Fruit fly (Drosophila melanogaster): Measurements from ENCODE around the gene RPA1.

Gene RPA1

DNA sequence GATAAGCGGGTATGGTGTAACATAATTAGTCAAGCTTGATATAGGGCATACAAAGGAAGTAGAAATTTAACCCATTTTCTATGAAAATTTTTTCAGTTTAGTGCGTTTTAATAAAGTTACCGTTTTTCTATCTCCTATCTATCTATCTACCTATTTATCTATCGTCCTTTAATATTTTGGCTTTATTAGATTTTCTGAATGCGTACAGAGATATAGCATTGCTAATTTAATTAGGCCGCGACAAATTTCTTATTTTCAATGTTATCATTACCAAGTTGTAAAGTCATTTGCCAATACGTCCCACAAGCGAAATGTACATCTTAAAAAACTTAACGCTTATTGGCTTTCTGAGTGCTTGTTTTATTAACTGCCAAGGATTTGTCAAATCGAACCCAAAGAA lies 16.1 kb downstream of the RPA1 start, which contains the start of gene CG15864:
Gene CG15864 (plus strand): TSS at position 301 of the 400 bp plus-strand sequence.
- no peak for TF ChIP-seq CG8478 (optimal IDR thresholded peaks at IDR 0.05)
- no peak for TF ChIP-seq CTCF (optimal IDR thresholded peaks at IDR 0.05)

DNA sequence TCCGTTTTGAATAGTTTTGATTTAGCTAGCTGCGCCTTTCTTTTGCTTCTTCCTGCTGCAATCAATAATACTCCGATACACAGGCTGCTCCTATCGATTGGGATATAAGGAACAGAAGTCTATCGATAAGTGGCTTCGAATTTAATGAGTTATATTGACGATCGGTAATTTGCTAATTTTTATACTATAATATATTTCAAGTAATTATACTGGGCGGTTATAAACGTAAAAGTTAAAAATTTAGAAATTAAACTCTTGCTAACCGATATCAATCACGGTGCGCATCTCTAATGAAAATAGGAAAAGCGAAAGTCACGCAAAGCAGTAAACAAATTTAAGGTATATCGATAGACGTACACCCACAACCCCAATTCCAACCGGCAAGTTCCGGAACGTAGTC lies 20.5 kb downstream of the RPA1 start, which contains the start of the genes CG9636, CG18749 and CG33722:
Gene CG9636 (minus strand): TSS at position 73 of the 400 bp plus-strand sequence.
Gene CG18749 (plus strand): TSS at position 336 of the 400 bp plus-strand sequence.
Gene CG33722 (plus strand): TSS at position 336 of the 400 bp plus-strand sequence.
- TF ChIP-seq CTCF (optimal IDR thresholded peaks at IDR 0.05) (no peak), CG8478 (optimal IDR thresholded peaks at IDR 0.05) (no peak)

DNA sequence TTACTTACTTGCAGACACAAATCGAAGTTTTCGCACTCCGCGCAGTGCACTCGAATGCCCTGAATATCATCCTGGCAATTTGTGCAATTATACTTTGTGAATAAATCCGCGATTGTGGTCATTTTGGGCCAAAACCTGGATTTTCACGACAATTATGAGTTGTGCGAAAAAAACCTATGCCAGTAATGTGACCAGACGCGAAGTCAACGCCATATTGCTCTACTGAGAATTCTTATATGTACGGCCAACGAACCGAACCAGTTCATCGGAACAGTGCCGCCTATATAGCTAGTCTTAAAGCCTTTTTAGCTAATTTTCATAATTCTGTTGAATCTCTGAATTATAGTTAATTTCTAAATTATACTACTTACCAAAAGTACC lies 24.0 kb downstream of the RPA1 start, which contains the start of gene Ada2b:
Gene Ada2b (minus strand): TSS at position 214 of the 381 bp plus-strand sequence.
- TF ChIP-seq CG8478 (optimal IDR thresholded peaks at IDR 0.05) (no peak), CTCF (optimal IDR thresholded peaks at IDR 0.05) (peak in 1 of 2 experiments; percentile 27)

DNA sequence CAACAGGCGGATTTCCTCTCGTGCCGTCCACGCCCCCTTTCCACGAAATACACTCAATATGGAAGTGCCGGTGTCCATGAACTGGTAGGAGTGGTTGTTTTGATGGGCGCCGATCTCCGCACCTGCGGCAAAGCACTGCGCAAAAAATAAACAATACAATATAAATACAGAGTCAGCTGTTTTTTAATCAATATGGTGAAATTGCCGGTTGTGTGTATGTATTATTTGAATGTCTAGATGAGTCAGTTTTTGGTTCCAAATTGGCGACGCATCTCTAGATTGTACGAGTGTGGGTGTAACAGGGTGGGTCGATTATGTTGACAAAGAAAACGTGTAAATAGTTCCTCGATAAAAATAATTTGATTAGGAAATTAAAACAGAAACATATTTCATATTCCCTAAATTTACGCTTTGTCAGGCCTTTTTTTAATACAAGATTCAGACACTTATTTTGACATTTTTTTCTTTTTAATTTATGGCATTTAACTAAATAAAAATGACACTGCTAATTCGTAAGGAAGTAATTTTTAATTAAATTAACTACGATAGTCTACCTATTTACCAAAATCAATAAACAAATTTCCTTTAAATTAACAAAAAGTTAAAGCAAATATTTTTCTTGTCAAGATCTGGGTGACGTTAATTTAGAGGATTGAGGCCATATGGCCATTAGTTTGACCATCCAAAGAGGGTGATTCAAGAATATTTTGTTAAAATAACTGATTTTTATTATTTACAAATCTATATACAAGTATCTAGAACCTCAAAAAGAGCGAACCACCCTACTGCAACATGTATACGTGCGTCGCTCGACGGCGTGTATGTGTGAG lies 24.6 kb downstream of the RPA1 start:
- TF ChIP-seq CTCF (optimal IDR thresholded peaks at IDR 0.05) (no peak), CG8478 (optimal IDR thresholded peaks at IDR 0.05) (no peak)

DNA sequence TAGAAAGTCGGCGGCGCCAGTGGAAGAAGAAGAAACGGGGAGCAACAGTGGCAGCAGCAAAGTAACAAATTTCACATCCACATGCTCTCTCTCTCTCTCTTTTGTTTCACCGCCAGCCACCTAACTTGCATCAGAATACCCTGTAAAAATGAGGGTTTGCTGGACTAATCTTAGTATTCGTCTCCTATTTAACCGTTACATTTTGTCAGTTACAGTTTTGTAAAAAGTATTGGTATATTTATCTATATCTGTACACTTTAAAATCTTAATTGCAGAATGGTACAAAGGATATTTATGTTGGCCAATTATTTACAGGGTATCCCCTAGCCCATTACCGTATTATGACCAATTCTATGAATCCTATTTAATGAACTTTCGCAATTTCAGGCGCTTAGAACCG lies 30.4 kb downstream of the RPA1 start:
- TF ChIP-seq CG8478 (optimal IDR thresholded peaks at IDR 0.05) (no peak), CTCF (optimal IDR thresholded peaks at IDR 0.05) (no peak)

DNA sequence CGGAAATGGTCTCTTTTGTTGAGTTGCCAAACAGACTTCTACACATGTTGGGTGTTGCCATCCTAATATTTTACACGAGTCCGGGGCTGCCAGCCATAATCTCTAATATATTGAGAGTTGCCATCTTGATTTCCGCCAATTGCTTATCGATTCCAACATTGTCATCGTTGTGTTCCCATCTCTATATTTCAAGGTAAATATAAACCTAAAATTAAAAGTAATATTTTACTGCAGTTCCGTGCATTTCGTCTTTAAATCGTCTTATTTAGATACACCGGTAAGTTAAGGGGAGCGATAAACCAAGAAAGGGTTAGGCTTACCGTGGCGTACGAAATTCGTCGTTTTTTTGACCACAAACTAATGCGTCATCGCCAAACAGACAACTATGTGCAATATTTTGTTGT lies 30.9 kb downstream of the RPA1 start, which contains the start of gene PolI:
Gene PolI (plus strand): TSS at position 138 of the 404 bp plus-strand sequence.
- no peak for TF ChIP-seq CG8478 (optimal IDR thresholded peaks at IDR 0.05)
- peak; percentile 51 to 70 for TF ChIP-seq CTCF (optimal IDR thresholded peaks at IDR 0.05)

DNA sequence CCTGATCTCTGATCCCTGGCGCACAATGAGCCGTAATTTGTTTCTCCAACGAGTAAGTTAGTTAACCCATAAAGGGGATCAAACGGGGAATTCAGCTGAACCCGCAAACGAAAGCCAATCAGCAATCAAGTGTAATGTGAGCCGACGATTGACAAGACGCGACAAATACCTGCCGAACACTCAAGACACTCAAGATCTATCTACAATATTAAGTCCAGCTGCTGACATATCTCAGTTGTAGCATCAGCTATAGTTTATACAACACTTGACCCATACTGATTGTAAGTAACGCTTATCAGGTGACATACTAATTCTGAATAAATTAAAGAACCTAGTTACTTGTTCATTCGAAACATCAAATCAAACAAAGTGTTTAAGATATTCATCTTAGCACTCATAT lies 36.9 kb downstream of the RPA1 start:
- no peak for TF ChIP-seq CTCF (optimal IDR thresholded peaks at IDR 0.05)
- no peak for TF ChIP-seq CG8478 (optimal IDR thresholded peaks at IDR 0.05)

DNA sequence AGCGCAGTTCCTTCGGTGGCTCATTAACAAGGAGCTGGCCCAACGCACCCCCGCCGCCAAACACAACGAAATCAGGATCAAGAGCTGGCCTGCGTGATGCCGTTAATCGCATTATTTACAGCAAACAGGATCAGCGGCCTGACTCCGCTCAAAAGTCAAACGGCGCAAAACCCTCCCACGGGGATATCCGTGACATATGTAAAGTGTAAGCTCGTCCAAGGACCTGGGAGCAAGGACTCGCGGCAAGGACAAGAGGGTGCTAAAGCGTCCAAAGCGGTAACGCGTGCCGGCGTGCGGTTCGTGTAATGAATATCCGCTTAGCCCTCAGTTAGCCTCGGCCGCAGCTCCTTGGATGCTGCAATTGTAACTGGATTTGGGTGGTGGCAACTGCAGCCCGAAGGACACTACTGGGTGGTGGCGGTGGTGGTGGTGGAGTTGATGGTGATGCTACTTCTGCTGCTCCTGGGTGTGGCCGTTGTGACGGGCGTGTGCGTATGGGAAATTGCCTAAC lies 38.7 kb downstream of the RPA1 start:
- TF ChIP-seq CG8478 (optimal IDR thresholded peaks at IDR 0.05) = no peak
- TF ChIP-seq CTCF (optimal IDR thresholded peaks at IDR 0.05) = no peak

DNA sequence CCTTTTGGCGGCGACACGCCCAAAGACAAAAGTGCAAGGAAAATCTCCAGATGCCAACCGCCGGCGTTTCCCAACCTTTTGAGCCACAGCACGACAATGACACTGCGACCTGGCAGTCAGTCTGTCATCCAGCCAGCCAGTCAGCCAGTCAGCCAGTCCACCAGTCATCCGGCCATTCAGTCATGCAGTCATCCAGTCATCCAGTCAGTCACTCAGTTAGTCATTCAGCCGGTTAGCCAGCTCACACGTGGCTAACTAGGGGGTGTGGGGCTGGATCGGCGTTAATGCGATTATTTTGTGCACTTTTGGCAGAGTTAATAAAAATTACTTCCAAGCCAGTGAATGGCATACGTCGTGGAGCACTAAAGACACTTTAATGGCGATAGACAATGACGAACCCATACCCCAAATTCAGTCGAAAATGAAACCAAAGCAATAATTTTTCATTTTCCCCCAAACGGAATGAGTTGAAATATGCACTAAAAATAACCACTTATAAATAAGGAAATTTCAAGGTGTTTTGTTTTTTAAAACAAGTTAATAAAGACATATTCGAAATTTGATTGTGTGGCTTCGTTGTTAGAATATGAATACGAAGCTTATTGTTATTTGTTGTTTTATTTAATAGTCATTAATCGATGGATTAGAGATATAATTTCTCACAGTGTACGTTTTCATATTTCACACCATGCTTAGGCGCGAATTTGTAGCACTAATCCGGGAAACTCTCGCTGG lies 39.4 kb downstream of the RPA1 start:
- no peak for TF ChIP-seq CG8478 (optimal IDR thresholded peaks at IDR 0.05)
- no peak for TF ChIP-seq CTCF (optimal IDR thresholded peaks at IDR 0.05)

DNA sequence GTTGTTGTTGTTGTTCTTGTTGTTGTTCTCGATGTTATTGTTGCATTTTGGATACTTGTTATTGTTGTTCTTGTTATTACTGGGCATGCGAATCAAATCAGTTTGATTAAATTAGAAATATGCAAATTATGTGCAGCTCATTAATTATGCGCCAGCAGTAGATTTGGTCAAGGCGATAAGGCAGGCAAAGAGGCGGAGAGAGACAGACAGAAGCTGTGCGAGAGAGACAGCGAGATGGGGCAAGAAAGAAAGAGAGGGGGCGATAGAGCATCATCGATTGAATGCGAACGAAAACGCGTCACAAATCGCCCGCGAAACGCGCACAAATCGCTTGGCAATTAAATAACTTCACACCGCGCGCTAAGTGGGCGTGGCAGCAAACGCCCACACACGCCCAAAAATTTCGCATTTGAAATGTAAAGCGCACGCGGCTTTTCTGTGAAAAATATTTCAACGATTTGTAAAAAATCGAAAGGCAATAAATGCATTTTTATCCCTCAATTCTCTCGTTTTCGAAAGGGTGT lies 41.1 kb downstream of the RPA1 start:
- no peak for TF ChIP-seq CG8478 (optimal IDR thresholded peaks at IDR 0.05)
- TF ChIP-seq CTCF (optimal IDR thresholded peaks at IDR 0.05) = no peak

DNA sequence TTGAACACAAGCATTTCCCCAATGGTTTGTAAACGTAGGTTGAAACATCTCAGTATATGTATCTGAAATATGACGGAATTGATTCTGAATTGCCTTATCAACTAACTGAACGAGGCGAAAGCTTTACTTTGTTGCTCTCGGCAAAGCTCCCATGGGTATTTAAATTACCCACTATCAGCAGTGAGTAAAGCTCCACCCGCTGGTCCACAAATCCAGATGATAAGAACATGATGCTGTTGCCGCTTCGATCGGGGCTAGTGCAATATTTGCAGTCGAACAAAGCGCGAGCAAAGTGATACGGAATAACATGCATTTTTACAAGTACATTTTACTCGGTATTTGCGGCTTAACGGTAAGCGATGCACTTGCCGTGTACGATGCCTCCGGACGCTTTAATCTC lies 44.4 kb downstream of the RPA1 start, which contains the start of gene CG18249:
Gene CG18249 (plus strand): TSS at position 256 of the 400 bp plus-strand sequence.
- no peak for TF ChIP-seq CG8478 (optimal IDR thresholded peaks at IDR 0.05)

DNA sequence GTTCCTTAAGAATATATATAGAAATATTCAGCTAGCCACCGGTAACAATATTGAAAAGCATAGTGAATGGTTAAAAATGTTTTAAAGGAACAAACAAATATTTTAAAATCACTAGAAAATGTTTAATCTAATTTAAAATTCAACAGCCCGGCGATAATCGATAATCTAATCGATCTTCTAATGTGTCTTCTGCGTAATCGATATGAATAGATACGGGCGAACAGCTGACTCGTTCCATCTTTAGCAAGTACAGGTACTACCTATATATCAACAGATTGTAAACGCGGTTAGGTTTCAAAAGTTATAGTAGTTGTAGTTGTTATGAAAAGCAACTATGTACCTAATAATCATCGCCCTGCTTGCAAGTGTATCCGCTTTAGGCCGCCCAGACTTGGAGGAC lies 46.5 kb downstream of the RPA1 start, which contains the start of gene CG7800:
Gene CG7800 (plus strand): TSS at position 231 of the 400 bp plus-strand sequence.
- TF ChIP-seq CG8478 (optimal IDR thresholded peaks at IDR 0.05) (no peak), CTCF (optimal IDR thresholded peaks at IDR 0.05) (no peak)

DNA sequence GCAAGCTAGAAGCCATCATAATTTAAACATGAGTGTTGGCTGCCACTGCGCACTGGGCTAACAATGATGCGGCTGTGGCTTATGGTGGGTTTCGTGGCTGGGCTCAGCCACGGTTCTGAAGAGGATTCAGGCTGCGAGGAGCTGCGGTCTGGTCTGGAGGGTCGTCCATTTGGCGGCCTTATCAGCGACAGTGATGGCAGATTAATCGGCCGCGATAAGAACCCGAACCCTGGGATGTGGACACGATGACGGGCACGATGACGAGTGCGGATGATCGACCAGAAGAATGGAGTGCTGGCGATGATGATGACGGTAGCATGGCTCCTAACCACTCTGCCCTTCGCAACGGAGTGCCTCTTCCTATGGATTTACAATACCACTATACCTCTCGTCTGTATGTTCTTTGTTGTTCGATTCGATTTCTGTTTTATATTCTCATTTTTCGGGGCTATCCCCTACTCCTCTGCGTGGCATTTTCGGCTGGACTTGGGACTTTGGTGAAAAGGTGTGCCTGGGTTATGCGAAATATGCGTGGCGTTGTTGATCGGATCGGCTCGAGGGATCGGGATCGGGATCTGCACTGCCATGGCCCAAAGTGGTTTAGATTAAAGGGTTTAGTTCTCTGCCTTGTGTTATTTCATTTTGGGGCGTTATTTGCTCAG lies 48.6 kb downstream of the RPA1 start:
- TF ChIP-seq CG8478 (optimal IDR thresholded peaks at IDR 0.05) = no peak
- no peak for TF ChIP-seq CTCF (optimal IDR thresholded peaks at IDR 0.05)

DNA sequence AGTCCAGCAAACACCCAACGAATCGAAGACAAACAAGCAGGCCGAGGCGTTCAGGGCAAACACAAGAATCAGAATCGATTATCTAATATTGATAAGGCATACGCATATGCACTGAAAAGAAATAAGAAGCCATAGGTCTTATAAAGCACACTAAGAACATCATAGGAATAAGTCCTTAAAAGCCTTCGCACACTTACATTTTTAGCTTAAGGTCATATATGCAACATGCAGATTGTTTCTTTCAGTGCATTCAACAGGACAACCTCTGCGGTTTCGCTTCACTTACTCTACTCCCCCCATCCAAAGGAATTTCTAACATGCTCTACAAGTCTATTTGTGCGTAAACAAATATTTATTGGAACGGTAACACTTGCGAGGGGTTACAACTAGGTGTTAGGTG lies 51.7 kb downstream of the RPA1 start:
- no peak for TF ChIP-seq CTCF (optimal IDR thresholded peaks at IDR 0.05)
- no peak for TF ChIP-seq CG8478 (optimal IDR thresholded peaks at IDR 0.05)

Measured in S2 (cell line).